Worm (Caenorhabditis elegans) whole organism, early embryonic: ENCODE data around the gene lys-3.

Source experiments
- F13C5.2 ChIP-seq: sonication (generic microtip); optimal IDR thresholded peaks from 2 replicates; lab custom pipeline; 2017; ENCODE audit warnings: mild to moderate bottlenecking, missing genetic modification characterization, inconsistent platforms, missing compliant biosample characterization
- aly-1 ChIP-seq: sonication (generic microtip); optimal IDR thresholded peaks from 2 replicates; lab custom pipeline; 2016; ENCODE audit warnings: missing genetic modification characterization, missing compliant biosample characterization
- ama-1 ChIP-seq: fragments of 150-350 bp; optimal IDR thresholded peaks from 2 replicates; lab custom pipeline; 2014
- hmg-4 ChIP-seq: fragments of 200-800 bp; sonication (Bioruptor generic); optimal IDR thresholded peaks from 2 replicates; lab custom pipeline; 2018; ENCODE audit warnings: mild to moderate bottlenecking, missing genetic modification characterization, missing compliant biosample characterization
- pes-1 ChIP-seq: fragments of 200-800 bp; sonication (Bioruptor generic); IDR thresholded peaks from 2 replicates; pipeline ENCODE4 v1.3.6; 2022; ENCODE audit warnings: missing genetic modification reagents, missing genetic modification characterization, missing compliant biosample characterization
- sea-1 ChIP-seq: fragments of 200-800 bp; sonication (Bioruptor generic); conservative IDR thresholded peaks from 2 replicates; pipeline ENCODE4 v1.3.6; 2022; ENCODE audit warnings: missing genetic modification characterization, missing compliant biosample characterization
- tbx-37 ChIP-seq: fragments of 200-800 bp; sonication (Bioruptor generic); conservative IDR thresholded peaks from 2 replicates; pipeline ENCODE4 v1.3.6; 2022; ENCODE audit warnings: missing genetic modification reagents, missing genetic modification characterization, missing compliant biosample characterization
- tra-4 ChIP-seq: sonication (generic microtip); optimal IDR thresholded peaks from 2 replicates; lab custom pipeline; 2017; ENCODE audit warnings: missing genetic modification characterization, missing compliant biosample characterization

DNA sequence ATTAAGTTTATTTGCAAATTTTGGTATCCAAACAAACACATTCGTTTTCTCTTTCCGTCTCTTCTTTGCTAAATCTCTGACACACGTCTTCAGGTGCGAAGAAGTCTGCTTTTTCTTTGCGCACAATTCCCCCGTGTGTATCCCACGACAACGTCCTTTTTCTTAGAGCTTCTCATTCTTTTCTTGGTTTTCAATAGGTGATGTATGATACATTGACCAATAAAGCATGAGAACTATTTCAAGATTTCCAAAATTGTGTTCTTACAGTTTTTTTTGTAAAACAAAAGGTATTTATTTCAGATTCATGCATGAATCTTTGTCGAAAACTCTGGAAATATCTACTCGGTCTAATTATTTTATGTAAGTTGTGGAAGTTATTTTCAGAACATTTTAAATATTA, 6.4 kb upstream of the lys-3 start, which contains the start of gene B0024.15:
- no peak for TF ChIP-seq hmg-4 (GFP tag; lab: Kevin White, UChicago)
- TF ChIP-seq sea-1 (GFP tag; lab: Robert Waterston, UW): no peak
- no peak for TF ChIP-seq aly-1 (tag; lab: Kevin White, UChicago)
- no peak for TF ChIP-seq ama-1 (lab: Kevin White, UChicago)
- no peak for TF ChIP-seq F13C5.2 (tag; lab: Kevin White, UChicago)
- no peak for TF ChIP-seq tra-4 (tag; lab: Kevin White, UChicago)
- TF ChIP-seq tbx-37 (GFP tag; lab: Robert Waterston, UW): no peak
- no peak for TF ChIP-seq pes-1 (GFP tag; lab: Robert Waterston, UW)
